Worm (Caenorhabditis elegans) whole organism, L1 larva: ENCODE data around the gene dyf-2.
A peak's percentile ranks its signal among the peaks of the same experiment; 100 is the strongest.

Experiments
- C34B4.2 ChIP-seq: sonication (generic microtip); optimal IDR thresholded peaks from 2 replicates; lab custom pipeline; 2017; ENCODE audit warnings: mild to moderate bottlenecking, missing genetic modification characterization, missing compliant biosample characterization
- aha-1 ChIP-seq: fragments of 150-350 bp; optimal IDR thresholded peaks from 2 replicates; lab custom pipeline; 2014; ENCODE audit warnings: missing biosample characterization, missing genetic modification characterization
- aly-2 ChIP-seq: fragments of 150-350 bp; optimal IDR thresholded peaks from 2 replicates; lab custom pipeline; 2014; ENCODE audit warnings: missing biosample characterization, missing genetic modification characterization
- blmp-1 ChIP-seq: fragments of 150-350 bp; optimal IDR thresholded peaks from 2 replicates; lab custom pipeline; 2014; ENCODE audit warnings: missing biosample characterization, missing genetic modification characterization
- ceh-63 ChIP-seq: fragments of 200-800 bp; sonication (Bioruptor generic); optimal IDR thresholded peaks from 2 replicates; lab custom pipeline; 2018; ENCODE audit warnings: mild to moderate bottlenecking, missing genetic modification characterization, missing compliant biosample characterization
- ceh-8 ChIP-seq: fragments of 200-800 bp; sonication (Bioruptor generic); optimal IDR thresholded peaks from 2 replicates; lab custom pipeline; 2018; ENCODE audit warnings: mild to moderate bottlenecking, missing genetic modification characterization, moderate library complexity, missing compliant biosample characterization
- ceh-82 ChIP-seq, 3 experiments: fragments of 150-350 bp in 1 of 3; sonication (generic microtip) in 2 of 3; optimal IDR thresholded peaks; 2 replicates each; lab custom pipeline; 2014 to 2017; ENCODE audit warnings: missing biosample characterization in 3 of 3, missing genetic modification characterization in 3 of 3
- ces-1 ChIP-seq: fragments of 150-350 bp; optimal IDR thresholded peaks from 2 replicates; lab custom pipeline; 2014; ENCODE audit warnings: missing biosample characterization, missing genetic modification reagents, missing genetic modification characterization
- dsc-1 ChIP-seq: sonication (generic microtip); optimal IDR thresholded peaks from 2 replicates; lab custom pipeline; 2016; ENCODE audit warnings: mild to moderate bottlenecking, missing genetic modification characterization, missing compliant biosample characterization
- efl-1 ChIP-seq, 4 experiments: fragments of 150-350 bp; optimal IDR thresholded peaks in 3 of 4; peaks in 1 of 4; 1 replicate in 1 of 4; 2 replicates in 3 of 4; lab custom pipeline; 2014; ENCODE audit warnings: missing biosample characterization in 2 of 4, missing genetic modification characterization in 2 of 4, missing genetic modification reagents in 2 of 4
- egl-27 ChIP-seq, 2 experiments: fragments of 150-350 bp in 1 of 2; sonication (generic microtip); optimal IDR thresholded peaks; 3 replicates each; lab custom pipeline; 2017 to 2018; ENCODE audit warnings: missing biosample characterization in 2 of 2, missing genetic modification characterization in 2 of 2, missing genetic modification reagents in 2 of 2
- fkh-10 ChIP-seq: sonication (generic microtip); optimal IDR thresholded peaks from 2 replicates; lab custom pipeline; 2017; ENCODE audit warnings: missing biosample characterization, missing genetic modification reagents, missing genetic modification characterization
- fkh-4 ChIP-seq: sonication (generic microtip); optimal IDR thresholded peaks from 2 replicates; lab custom pipeline; 2016; ENCODE audit warnings: missing compliant biosample characterization, missing genetic modification characterization, borderline replicate concordance
- grh-1 ChIP-seq: fragments of 200-800 bp; sonication (Bioruptor generic); IDR thresholded peaks from 2 replicates; pipeline ENCODE4 v1.3.6; 2022; ENCODE audit warnings: missing genetic modification reagents, missing genetic modification characterization, missing compliant biosample characterization
- hpl-2 ChIP-seq: fragments of 150-350 bp; optimal IDR thresholded peaks from 2 replicates; lab custom pipeline; 2014; ENCODE audit warnings: missing biosample characterization, missing genetic modification reagents, missing genetic modification characterization
- irx-1 ChIP-seq: sonication (generic microtip); optimal IDR thresholded peaks from 2 replicates; lab custom pipeline; 2016; ENCODE audit warnings: missing genetic modification characterization, missing compliant biosample characterization
- isw-1 ChIP-seq: fragments of 200-800 bp; sonication (Bioruptor generic); IDR thresholded peaks from 2 replicates; pipeline ENCODE4 v1.3.6; 2022; ENCODE audit warnings: missing genetic modification characterization, missing compliant biosample characterization
- jun-1 ChIP-seq: fragments of 150-350 bp; optimal IDR thresholded peaks from 2 replicates; lab custom pipeline; 2014; ENCODE audit warnings: missing biosample characterization, missing genetic modification reagents, missing genetic modification characterization
- lin-14 ChIP-seq: fragments of 200-800 bp; sonication (Bioruptor generic); optimal IDR thresholded peaks from 2 replicates; lab custom pipeline; 2018; ENCODE audit warnings: mild to moderate bottlenecking, missing genetic modification characterization, moderate library complexity, missing compliant biosample characterization
- lin-35 ChIP-seq, 2 experiments: fragments of 150-350 bp; optimal IDR thresholded peaks; 2 replicates each; lab custom pipeline; 2014; ENCODE audit warnings: missing biosample characterization in 2 of 2, missing genetic modification characterization in 2 of 2, missing genetic modification reagents in 2 of 2
- lir-3 ChIP-seq: sonication (generic microtip); optimal IDR thresholded peaks from 2 replicates; lab custom pipeline; 2016; ENCODE audit warnings: mild to moderate bottlenecking, missing genetic modification characterization, moderate library complexity, missing compliant biosample characterization; ENCODE audit not compliant: poor library complexity
- lsy-2 ChIP-seq, 2 experiments: fragments of 150-350 bp; optimal IDR thresholded peaks; 2 replicates each; lab custom pipeline; 2014; ENCODE audit warnings: missing biosample characterization in 2 of 2, missing genetic modification characterization in 2 of 2
- mdl-1 ChIP-seq, 2 experiments: fragments of 150-350 bp; optimal IDR thresholded peaks; 2 replicates each; lab custom pipeline; 2014 to 2017; ENCODE audit warnings: missing biosample characterization in 2 of 2, missing genetic modification characterization in 2 of 2, inconsistent platforms in 1 of 2
- mef-2 ChIP-seq: fragments of 150-350 bp; optimal IDR thresholded peaks from 2 replicates; lab custom pipeline; 2014; ENCODE audit warnings: missing biosample characterization, missing genetic modification characterization
- mep-1 ChIP-seq: fragments of 150-350 bp; optimal IDR thresholded peaks from 2 replicates; lab custom pipeline; 2014; ENCODE audit warnings: missing biosample characterization, missing genetic modification characterization
- nhr-11 ChIP-seq: fragments of 150-350 bp; optimal IDR thresholded peaks from 2 replicates; lab custom pipeline; 2014; ENCODE audit warnings: missing biosample characterization, missing genetic modification characterization
- nhr-12 ChIP-seq: sonication (generic microtip); optimal IDR thresholded peaks from 2 replicates; lab custom pipeline; 2017; ENCODE audit warnings: missing biosample characterization, missing genetic modification characterization
- nhr-19 ChIP-seq: fragments of 200-800 bp; sonication (Bioruptor generic); conservative IDR thresholded peaks from 2 replicates; pipeline ENCODE4 v1.3.6; 2022; ENCODE audit warnings: missing genetic modification characterization, missing compliant biosample characterization
- nhr-20 ChIP-seq: sonication (generic microtip); optimal IDR thresholded peaks from 2 replicates; lab custom pipeline; 2016; ENCODE audit warnings: mild to moderate bottlenecking, missing genetic modification characterization, missing compliant biosample characterization
- nhr-28 ChIP-seq: fragments of 150-350 bp; optimal IDR thresholded peaks from 2 replicates; lab custom pipeline; 2014; ENCODE audit warnings: missing biosample characterization, missing genetic modification characterization
- nhr-76 ChIP-seq: sonication (generic microtip); optimal IDR thresholded peaks from 2 replicates; lab custom pipeline; 2017; ENCODE audit warnings: missing biosample characterization, missing genetic modification characterization
- nhr-77 ChIP-seq: fragments of 150-350 bp; optimal IDR thresholded peaks from 2 replicates; lab custom pipeline; 2014; ENCODE audit warnings: missing biosample characterization, missing genetic modification characterization
- nhr-90 ChIP-seq: sonication (generic microtip); optimal IDR thresholded peaks from 2 replicates; lab custom pipeline; 2016; ENCODE audit warnings: mild to moderate bottlenecking, missing genetic modification characterization, missing compliant biosample characterization; ENCODE audit not compliant: poor library complexity
- pax-3 ChIP-seq: fragments of 200-800 bp; sonication (Bioruptor generic); optimal IDR thresholded peaks from 2 replicates; lab custom pipeline; 2018; ENCODE audit warnings: mild to moderate bottlenecking, missing genetic modification characterization, moderate library complexity, missing compliant biosample characterization
- sptf-1 ChIP-seq: fragments of 150-350 bp; optimal IDR thresholded peaks from 2 replicates; lab custom pipeline; 2014; ENCODE audit warnings: missing biosample characterization, missing genetic modification characterization
- sup-37 ChIP-seq: fragments of 200-800 bp; sonication (Bioruptor generic); optimal IDR thresholded peaks from 2 replicates; lab custom pipeline; 2018; ENCODE audit warnings: mild to moderate bottlenecking, missing genetic modification characterization, missing compliant biosample characterization
- swsn-7 ChIP-seq: sonication (generic microtip); optimal IDR thresholded peaks from 2 replicates; lab custom pipeline; 2016; ENCODE audit warnings: missing genetic modification characterization, missing compliant biosample characterization
- tbx-2 ChIP-seq: sonication (generic microtip); optimal IDR thresholded peaks from 2 replicates; lab custom pipeline; 2016; ENCODE audit warnings: missing genetic modification characterization, missing compliant biosample characterization
- tlp-1 ChIP-seq: fragments of 150-350 bp; optimal IDR thresholded peaks from 2 replicates; lab custom pipeline; 2014; ENCODE audit warnings: missing biosample characterization, missing genetic modification characterization
- unc-130 ChIP-seq: fragments of 150-350 bp; optimal IDR thresholded peaks from 2 replicates; lab custom pipeline; 2017; ENCODE audit warnings: missing biosample characterization, missing genetic modification characterization, inconsistent platforms
- unc-86 ChIP-seq: sonication (generic microtip); optimal IDR thresholded peaks from 2 replicates; lab custom pipeline; 2016; ENCODE audit warnings: missing genetic modification characterization, missing compliant biosample characterization
- unc-98 ChIP-seq: fragments of 200-800 bp; sonication (Bioruptor generic); IDR thresholded peaks from 2 replicates; pipeline ENCODE4 v1.3.6; 2022; ENCODE audit warnings: missing genetic modification characterization, missing compliant biosample characterization
- zag-1 ChIP-seq: fragments of 150-350 bp; optimal IDR thresholded peaks from 2 replicates; lab custom pipeline; 2014; ENCODE audit warnings: missing biosample characterization, missing genetic modification characterization
- zip-4 ChIP-seq: fragments of 200-800 bp; sonication (Bioruptor generic); optimal IDR thresholded peaks from 2 replicates; lab custom pipeline; 2018; ENCODE audit warnings: mild to moderate bottlenecking, missing genetic modification characterization, moderate library complexity, missing compliant biosample characterization
- ztf-11 ChIP-seq, 2 experiments: sonication (generic microtip); optimal IDR thresholded peaks; 2 replicates each; lab custom pipeline; 2016 to 2017; ENCODE audit warnings: missing genetic modification characterization in 2 of 2, missing biosample characterization in 1 of 2, missing compliant biosample characterization in 1 of 2
- ztf-4 ChIP-seq: fragments of 150-350 bp; optimal IDR thresholded peaks from 2 replicates; lab custom pipeline; 2014; ENCODE audit warnings: missing biosample characterization, missing genetic modification characterization

Gene dyf-2

DNA sequence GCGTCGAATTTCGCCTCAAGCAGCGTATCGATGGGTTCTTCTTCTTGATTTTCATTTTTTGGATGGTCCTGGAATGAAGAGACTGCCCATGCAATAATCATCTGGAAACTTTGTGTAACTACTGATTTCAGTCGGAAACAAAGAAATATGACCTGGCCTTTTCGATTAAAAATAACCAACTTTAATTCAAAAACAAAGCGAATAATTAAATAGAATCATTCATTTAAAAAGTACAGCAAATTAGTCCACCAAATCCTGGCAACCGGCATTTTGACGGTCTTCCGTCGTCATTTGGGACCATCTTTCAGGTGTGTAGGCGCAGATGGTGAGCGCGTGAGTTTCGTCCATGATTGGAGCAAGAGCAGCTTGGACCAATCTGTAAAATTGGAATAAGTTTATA, 44.7 kb downstream of the dyf-2 start, which contains the start of gene acbp-5:
Gene acbp-5, minus strand, starts transcription at position 101 of the 400 bp plus-strand sequence.
- TF ChIP-seq sup-37 (GFP tag; lab: Kevin White, UChicago) (no peak), C34B4.2 (tag; lab: Kevin White, UChicago) (no peak), lin-35 (GFP tag; optimal IDR thresholded peaks at IDR 0.05; lab: Kevin White, UChicago) (no peak), tbx-2 (no peak), efl-1 (optimal IDR thresholded peaks at IDR 0.05; lab: Kevin White, UChicago) (no peak), efl-1 (GFP tag; optimal IDR thresholded peaks at IDR 0.05 in 1 of 2; lab: Kevin White, UChicago) (no peak), mef-2 (tag; lab: Kevin White, UChicago) (no peak), ceh-63 (GFP tag; lab: Kevin White, UChicago) (no peak), lir-3 (tag; lab: Kevin White, UChicago) (no peak)

DNA sequence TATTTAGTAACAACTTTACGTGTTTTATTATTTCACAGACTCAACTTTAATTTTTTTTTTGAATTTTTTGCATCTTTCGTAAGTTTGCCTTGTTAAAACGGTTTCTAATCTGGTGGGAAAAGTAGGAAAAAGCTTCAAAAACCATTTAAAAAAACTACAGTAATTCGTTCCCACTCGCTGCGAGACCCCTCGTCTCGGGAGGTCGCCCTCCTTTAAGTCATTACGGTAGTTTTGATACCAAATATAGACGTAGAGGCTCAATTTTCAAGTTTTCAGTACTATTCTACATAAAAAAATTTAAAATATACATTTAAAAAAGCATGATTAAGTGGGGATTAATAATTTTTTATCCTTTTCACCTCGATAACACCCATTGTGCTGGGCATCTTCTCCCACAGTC, 45.4 kb downstream of the dyf-2 start:
- TF ChIP-seq ceh-63 (GFP tag; lab: Kevin White, UChicago) (no peak), nhr-12 (no peak), ceh-82 (tag; optimal IDR thresholded peaks at IDR 0.05; lab: Kevin White, UChicago) (no peak), zag-1 (tag; lab: Kevin White, UChicago) (no peak), nhr-77 (tag; lab: Kevin White, UChicago) (no peak), unc-86 (tag; lab: Kevin White, UChicago) (no peak), isw-1 (no peak), lin-35 (GFP tag; optimal IDR thresholded peaks at IDR 0.05; lab: Kevin White, UChicago) (no peak), nhr-28 (tag; lab: Kevin White, UChicago) (no peak), tlp-1 (no peak), jun-1 (no peak), mef-2 (tag; lab: Kevin White, UChicago) (no peak), grh-1 (GFP tag; lab: Robert Waterston, UW) (no peak)

ce11 chrIII:13640003-13640499, 46.2 kb downstream of the dyf-2 start:
- TF ChIP-seq irx-1 (tag; lab: Kevin White, UChicago): no peak
- TF ChIP-seq zag-1 (tag; lab: Kevin White, UChicago): no peak
- TF ChIP-seq ceh-8 (GFP tag; lab: Kevin White, UChicago): no peak
- no peak for TF ChIP-seq aly-2
- no peak for TF ChIP-seq jun-1
- TF ChIP-seq mep-1: no peak
- TF ChIP-seq nhr-28 (tag; lab: Kevin White, UChicago): no peak
- no peak for TF ChIP-seq dsc-1 (tag; lab: Kevin White, UChicago)
- TF ChIP-seq fkh-4 (tag; lab: Kevin White, UChicago): no peak
- no peak for TF ChIP-seq pax-3 (tag; lab: Kevin White, UChicago)
- TF ChIP-seq efl-1 (optimal IDR thresholded peaks at IDR 0.05; lab: Kevin White, UChicago): no peak
- no peak for TF ChIP-seq efl-1 (GFP tag; optimal IDR thresholded peaks at IDR 0.05 in 1 of 2; lab: Kevin White, UChicago)
- TF ChIP-seq nhr-90: no peak
- no peak for TF ChIP-seq sptf-1 (tag; lab: Kevin White, UChicago)
- no peak for TF ChIP-seq lir-3 (tag; lab: Kevin White, UChicago)
- TF ChIP-seq egl-27 (tag; optimal IDR thresholded peaks at IDR 0.05; lab: Kevin White, UChicago): no peak
- TF ChIP-seq mdl-1 (tag; optimal IDR thresholded peaks at IDR 0.05; lab: Kevin White, UChicago): no peak

DNA sequence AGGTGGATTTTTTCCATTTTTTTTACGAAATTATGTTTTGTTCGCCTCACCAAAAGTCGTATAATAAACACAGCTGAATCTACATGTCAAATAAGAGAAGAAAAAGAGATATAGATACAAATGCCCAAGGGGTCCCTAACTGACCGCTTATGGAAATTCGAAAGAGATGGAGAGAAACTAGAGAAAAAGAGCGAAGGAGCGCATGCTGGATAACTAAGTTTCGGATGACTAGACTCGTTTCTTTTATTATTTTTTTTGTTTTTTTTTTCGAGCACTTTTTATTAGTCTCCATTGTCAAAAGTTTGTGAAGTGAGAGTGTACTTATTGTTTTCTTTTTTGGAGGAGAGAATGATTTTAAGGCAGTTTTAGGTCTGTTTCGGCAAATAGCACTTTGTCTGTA, 48.6 kb downstream of the dyf-2 start:
- no peak for TF ChIP-seq unc-130 (tag; lab: Kevin White, UChicago)
- TF ChIP-seq zag-1 (tag; lab: Kevin White, UChicago): no peak
- no peak for TF ChIP-seq blmp-1 (tag; lab: Kevin White, UChicago)
- TF ChIP-seq lin-14 (GFP tag; lab: Kevin White, UChicago): peak; percentile 59
- TF ChIP-seq jun-1: no peak
- TF ChIP-seq ztf-11 (tag; optimal IDR thresholded peaks at IDR 0.05; lab: Kevin White, UChicago): no peak
- no peak for TF ChIP-seq swsn-7 (tag; lab: Kevin White, UChicago)
- TF ChIP-seq nhr-11 (tag; lab: Kevin White, UChicago): no peak
- TF ChIP-seq nhr-20 (tag; lab: Kevin White, UChicago): no peak
- TF ChIP-seq ces-1: peak; percentile 52
- TF ChIP-seq sup-37 (GFP tag; lab: Kevin White, UChicago): no peak
- TF ChIP-seq hpl-2 (GFP tag; lab: Kevin White, UChicago): no peak
- TF ChIP-seq tlp-1: no peak
- TF ChIP-seq nhr-76: no peak
- no peak for TF ChIP-seq egl-27 (tag; optimal IDR thresholded peaks at IDR 0.05; lab: Kevin White, UChicago)
- peak; percentile 58 for TF ChIP-seq fkh-10 (GFP tag; lab: Kevin White, UChicago)
- TF ChIP-seq ceh-63 (GFP tag; lab: Kevin White, UChicago): no peak
- TF ChIP-seq ceh-8 (GFP tag; lab: Kevin White, UChicago): no peak
- no peak for TF ChIP-seq ztf-4 (tag; lab: Kevin White, UChicago)
- TF ChIP-seq zip-4 (GFP tag; lab: Kevin White, UChicago): no peak
- TF ChIP-seq aha-1 (tag; lab: Kevin White, UChicago): no peak
- TF ChIP-seq unc-98 (GFP tag; lab: Robert Waterston, UW): no peak
- peak in 1 of 2 experiments; percentile 18 for TF ChIP-seq lsy-2 (tag; optimal IDR thresholded peaks at IDR 0.05; lab: Kevin White, UChicago)
- no peak for TF ChIP-seq nhr-19
